Worm (Caenorhabditis elegans) whole organism, L4 larva: ENCODE data around the gene adm-4.

Experiments used
- ama-1 ChIP-seq: fragments of 150-350 bp; optimal IDR thresholded peaks from 2 replicates; lab custom pipeline; 2014; ENCODE audit warnings: inconsistent platforms, mixed read lengths
- hlh-30 ChIP-seq: sonication (generic microtip); optimal IDR thresholded peaks from 2 replicates; lab custom pipeline; 2017; ENCODE audit warnings: antibody characterized with exemption, mild to moderate bottlenecking, missing genetic modification characterization, missing compliant biosample characterization; ENCODE audit not compliant: insufficient read depth
- lin-15B ChIP-seq: fragments of 150-350 bp; sonication (generic microtip); optimal IDR thresholded peaks from 3 replicates; lab custom pipeline; 2014; ENCODE audit warnings: missing biosample characterization, missing genetic modification characterization
- nhr-10 ChIP-seq: fragments of 150-350 bp; optimal IDR thresholded peaks from 2 replicates; lab custom pipeline; 2014; ENCODE audit warnings: missing biosample characterization, missing genetic modification characterization
- nhr-77 ChIP-seq: fragments of 150-350 bp; optimal IDR thresholded peaks from 2 replicates; lab custom pipeline; 2014; ENCODE audit warnings: missing biosample characterization, missing genetic modification characterization
- unc-39 ChIP-seq: sonication (generic microtip); optimal IDR thresholded peaks from 2 replicates; lab custom pipeline; 2017; ENCODE audit warnings: missing biosample characterization, missing genetic modification characterization
- zag-1 ChIP-seq: fragments of 150-350 bp; optimal IDR thresholded peaks from 2 replicates; lab custom pipeline; 2014; ENCODE audit warnings: missing biosample characterization, missing genetic modification characterization
- ztf-11 ChIP-seq: fragments of 150-350 bp; optimal IDR thresholded peaks from 2 replicates; lab custom pipeline; 2014; ENCODE audit warnings: missing biosample characterization, missing genetic modification characterization

DNA sequence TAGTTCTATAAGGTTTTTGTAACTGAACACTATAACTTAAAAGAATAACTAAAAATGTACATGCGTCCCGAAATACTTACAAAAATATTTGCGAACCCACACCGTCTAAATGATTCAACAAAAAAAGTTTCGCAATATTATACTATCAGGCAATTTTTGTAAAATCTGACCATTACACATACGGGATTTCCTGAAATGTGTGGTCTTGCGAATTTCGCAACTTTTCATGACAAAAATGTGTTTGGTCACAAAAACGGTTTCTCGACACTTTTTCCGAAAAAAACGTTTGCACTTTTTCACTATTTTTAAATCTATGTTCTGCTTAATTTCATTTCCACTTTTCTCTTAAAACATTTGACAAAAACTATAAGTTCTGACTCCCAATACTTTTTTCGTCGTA, 17.1 kb upstream of the adm-4 start:
- TF ChIP-seq zag-1 (tag; lab: Kevin White, UChicago) (no peak), lin-15B (no peak), ama-1 (lab: Kevin White, UChicago) (no peak), nhr-10 (no peak), nhr-77 (tag; lab: Kevin White, UChicago) (no peak), hlh-30 (tag; lab: Kevin White, UChicago) (no peak), ztf-11 (tag; lab: Kevin White, UChicago) (no peak), unc-39 (no peak)
